Worm (Caenorhabditis elegans): ENCODE data around the gene F32D8.2.

- no peak for TF ChIP-seq nhr-11 (tag; optimal IDR thresholded peaks at IDR 0.05)
- TF ChIP-seq fos-1 (tag; optimal IDR thresholded peaks at IDR 0.05), result no peak
- TF ChIP-seq nhr-77 (tag; optimal IDR thresholded peaks at IDR 0.05), result no peak
- TF ChIP-seq mdl-1 (tag; optimal IDR thresholded peaks at IDR 0.05), result no peak
- no peak for TF ChIP-seq egl-27 (tag; optimal IDR thresholded peaks at IDR 0.05)
- peak; percentile 88 for TF ChIP-seq snpc-4 (tag; optimal IDR thresholded peaks at IDR 0.05)
Observed at ce11 chrV:10894601-10895000, 11.0 kb downstream of the F32D8.2 start, which contains the start of the genes F32D8.14 and F32D8.5.
